Worm (Caenorhabditis elegans): ENCODE results near the gene unc-98.
A peak's percentile ranks its signal among the peaks of the same experiment; 100 is the strongest.

- TF ChIP-seq saeg-2 (GFP tag; IDR thresholded peaks at IDR 0.05) = no peak
- TF ChIP-seq aly-2 (tag; optimal IDR thresholded peaks at IDR 0.05) = no peak
- TF ChIP-seq nhr-76 (tag; optimal IDR thresholded peaks at IDR 0.05) = no peak
- no peak for TF ChIP-seq egl-27 (tag; optimal IDR thresholded peaks at IDR 0.05)
- no peak for TF ChIP-seq daf-16 (GFP tag; optimal IDR thresholded peaks at IDR 0.05)
- TF ChIP-seq daf-16 (tag; optimal IDR thresholded peaks at IDR 0.05) = no peak
- TF ChIP-seq ama-1 (optimal IDR thresholded peaks at IDR 0.05) = no peak
- TF ChIP-seq unc-62 (GFP tag; optimal IDR thresholded peaks at IDR 0.05 in 1 of 2) = peak in 1 of 2 experiments; percentile 91
- no peak for TF ChIP-seq unc-62 (tag; optimal IDR thresholded peaks at IDR 0.05)
- TF ChIP-seq snpc-4 (tag; optimal IDR thresholded peaks at IDR 0.05) = no peak
- TF ChIP-seq madf-5 (GFP tag; IDR thresholded peaks at IDR 0.05) = no peak
- TF ChIP-seq lsy-2 (tag; optimal IDR thresholded peaks at IDR 0.05) = no peak
Measured at ce11 chrX:7582223-7582622, 8.8 kb upstream of the unc-98 start.
